Fruit fly (Drosophila melanogaster) whole organism: ENCODE results near the gene ppk22.

ENCODE experiments used
- CG8478 ChIP-seq: fragments of >200 bp; optimal IDR thresholded peaks from 2 replicates; lab custom pipeline; 2018; ENCODE audit warnings: inconsistent platforms
- Dll ChIP-seq: fragments of >200 bp; optimal IDR thresholded peaks from 2 replicates; lab custom pipeline; 2017
- EcR ChIP-seq, 2 experiments: fragments of >200 bp; optimal IDR thresholded peaks; 2 replicates each; lab custom pipeline; 2017; ENCODE audit warnings: missing biosample characterization in 2 of 2, missing genetic modification characterization in 2 of 2, missing genetic modification reagents in 2 of 2
- pan ChIP-seq: fragments of >200 bp; optimal IDR thresholded peaks from 2 replicates; lab custom pipeline; 2017
- psq ChIP-seq: fragments of >200 bp; optimal IDR thresholded peaks from 2 replicates; lab custom pipeline; 2017
- usp ChIP-seq: fragments of >200 bp; optimal IDR thresholded peaks from 2 replicates; lab custom pipeline; 2017; ENCODE audit warnings: missing biosample characterization, missing genetic modification characterization, mixed read lengths

The ppk22 gene

DNA sequence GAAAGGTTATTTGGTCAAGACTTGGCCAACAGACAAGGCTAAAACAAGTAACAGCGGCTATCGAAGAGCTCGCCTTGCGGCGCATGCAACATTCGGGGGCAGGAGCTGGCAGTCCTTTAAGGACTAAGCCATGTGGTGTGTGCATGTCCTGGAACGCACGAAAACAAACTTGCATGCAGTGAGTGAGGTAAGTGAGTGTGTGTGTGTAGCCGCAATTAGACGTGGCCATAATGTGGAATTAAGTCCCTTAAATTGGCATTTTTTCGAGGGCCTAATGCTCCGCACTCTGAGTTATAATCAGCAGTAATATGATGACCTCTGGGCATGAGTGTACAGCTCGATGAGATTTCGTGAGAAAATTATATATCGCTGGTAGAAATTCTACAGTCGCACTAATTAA lies 25.9 kb downstream of the ppk22 start, which contains the start of gene sosie:
TSS of gene sosie (plus strand) at position 301 of the 400 bp plus-strand sequence.
- TF ChIP-seq CG8478 (no peak), psq (no peak), usp (GFP tag; lab: Kevin White, UChicago) (no peak), pan (no peak), EcR (GFP tag; optimal IDR thresholded peaks at IDR 0.05; lab: Kevin White, UChicago) (no peak), Dll (lab: Kevin White, UChicago) (no peak)

DNA sequence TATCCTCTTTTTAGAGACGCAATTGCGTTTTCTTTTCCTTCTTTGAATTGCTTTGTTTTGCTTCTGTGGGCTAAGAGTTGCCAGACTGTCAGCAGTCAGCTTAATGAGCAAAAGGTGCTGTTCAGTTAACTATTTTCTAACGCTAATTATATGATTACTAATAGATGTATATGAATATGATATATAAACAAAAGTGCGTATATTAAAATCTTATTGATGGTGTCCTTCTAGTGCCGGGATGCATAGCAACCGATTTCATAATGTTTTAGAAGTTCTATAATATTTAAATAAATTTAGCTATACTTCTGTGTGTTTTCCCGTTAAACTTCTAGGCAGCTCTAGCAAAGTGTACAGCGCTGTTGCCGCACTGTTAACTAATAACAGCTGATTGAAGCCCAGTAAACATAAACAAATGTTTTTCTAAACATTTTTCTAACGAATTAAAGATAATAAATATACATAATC lies 29.7 kb downstream of the ppk22 start, which contains the start of the genes Kaz and CG43273:
TSS of gene Kaz (minus strand) at position 73 of the 465 bp plus-strand sequence.
TSS of gene CG43273 (plus strand) at position 415 of the 465 bp plus-strand sequence.
- TF ChIP-seq usp (GFP tag; lab: Kevin White, UChicago) (no peak), CG8478 (no peak), psq (no peak), pan (no peak), Dll (lab: Kevin White, UChicago) (no peak), EcR (GFP tag; optimal IDR thresholded peaks at IDR 0.05; lab: Kevin White, UChicago) (no peak)

DNA sequence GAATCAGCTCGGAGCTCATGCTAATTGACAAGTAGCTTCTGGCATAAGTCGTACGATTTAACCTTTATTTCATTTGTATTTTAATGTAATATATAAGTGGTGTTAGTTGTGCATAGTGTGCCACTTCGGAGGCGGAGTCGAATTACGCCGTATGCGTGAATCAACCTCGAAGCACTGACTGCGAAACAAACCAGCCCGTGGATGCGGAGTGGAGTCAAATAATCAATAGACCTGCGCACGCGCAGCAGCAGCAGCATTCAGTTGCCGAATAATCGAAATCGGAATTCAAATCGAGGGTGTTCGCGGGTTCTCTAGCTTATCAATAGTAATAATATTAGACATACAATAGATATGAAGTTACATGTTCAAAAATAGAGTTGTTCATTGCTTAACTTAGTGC lies 31.4 kb downstream of the ppk22 start, which contains the start of gene RabX4:
TSS of gene RabX4 (minus strand) at position 176 of the 400 bp plus-strand sequence.
- no peak for TF ChIP-seq CG8478
- TF ChIP-seq Dll (lab: Kevin White, UChicago): no peak

DNA sequence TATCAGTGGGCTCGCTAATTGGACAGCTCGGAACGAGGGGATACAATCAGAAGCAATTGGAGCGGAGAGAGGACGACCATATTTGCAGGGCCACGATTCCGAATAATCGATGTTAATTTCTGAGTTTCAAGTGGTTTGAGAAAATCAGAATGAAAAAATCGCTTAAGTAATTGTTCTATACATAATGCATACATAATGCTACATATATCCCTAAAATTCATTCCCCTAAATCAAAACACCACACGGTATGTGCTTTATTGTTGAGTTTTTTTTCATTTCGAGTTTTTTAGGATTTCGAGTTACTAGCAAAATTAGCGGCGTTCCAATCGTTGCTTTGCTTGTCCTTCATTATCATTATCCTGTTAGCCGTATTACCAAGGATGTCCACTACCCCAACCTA lies 34.1 kb downstream of the ppk22 start, which contains the start of gene niki:
TSS of gene niki (minus strand) at position 101 of the 400 bp plus-strand sequence.
- TF ChIP-seq pan: no peak
- TF ChIP-seq EcR (GFP tag; optimal IDR thresholded peaks at IDR 0.05; lab: Kevin White, UChicago): no peak
- no peak for TF ChIP-seq psq
- no peak for TF ChIP-seq Dll (lab: Kevin White, UChicago)
- TF ChIP-seq CG8478: no peak
- no peak for TF ChIP-seq usp (GFP tag; lab: Kevin White, UChicago)

DNA sequence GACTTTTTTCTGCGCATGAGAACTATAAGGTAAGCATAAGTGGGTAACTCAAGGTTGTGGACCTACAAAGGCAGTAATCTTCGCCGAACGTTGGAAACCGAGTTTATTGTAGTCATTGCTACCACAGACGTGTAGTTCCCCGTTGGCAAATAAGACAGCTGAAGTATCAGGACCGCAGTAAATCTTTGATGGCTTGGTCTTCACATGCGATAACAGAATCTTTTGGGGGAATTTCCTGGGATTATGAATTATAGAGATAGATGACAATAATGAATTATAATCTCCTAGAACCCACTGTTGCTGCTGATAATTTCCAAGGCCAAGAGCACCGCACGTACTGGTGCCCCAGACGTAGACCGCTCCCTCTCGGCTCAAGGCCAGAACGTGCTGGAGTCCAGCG lies 36.5 kb downstream of the ppk22 start:
- TF ChIP-seq psq: no peak
- TF ChIP-seq usp (GFP tag; lab: Kevin White, UChicago): no peak
- TF ChIP-seq Dll (lab: Kevin White, UChicago): no peak

DNA sequence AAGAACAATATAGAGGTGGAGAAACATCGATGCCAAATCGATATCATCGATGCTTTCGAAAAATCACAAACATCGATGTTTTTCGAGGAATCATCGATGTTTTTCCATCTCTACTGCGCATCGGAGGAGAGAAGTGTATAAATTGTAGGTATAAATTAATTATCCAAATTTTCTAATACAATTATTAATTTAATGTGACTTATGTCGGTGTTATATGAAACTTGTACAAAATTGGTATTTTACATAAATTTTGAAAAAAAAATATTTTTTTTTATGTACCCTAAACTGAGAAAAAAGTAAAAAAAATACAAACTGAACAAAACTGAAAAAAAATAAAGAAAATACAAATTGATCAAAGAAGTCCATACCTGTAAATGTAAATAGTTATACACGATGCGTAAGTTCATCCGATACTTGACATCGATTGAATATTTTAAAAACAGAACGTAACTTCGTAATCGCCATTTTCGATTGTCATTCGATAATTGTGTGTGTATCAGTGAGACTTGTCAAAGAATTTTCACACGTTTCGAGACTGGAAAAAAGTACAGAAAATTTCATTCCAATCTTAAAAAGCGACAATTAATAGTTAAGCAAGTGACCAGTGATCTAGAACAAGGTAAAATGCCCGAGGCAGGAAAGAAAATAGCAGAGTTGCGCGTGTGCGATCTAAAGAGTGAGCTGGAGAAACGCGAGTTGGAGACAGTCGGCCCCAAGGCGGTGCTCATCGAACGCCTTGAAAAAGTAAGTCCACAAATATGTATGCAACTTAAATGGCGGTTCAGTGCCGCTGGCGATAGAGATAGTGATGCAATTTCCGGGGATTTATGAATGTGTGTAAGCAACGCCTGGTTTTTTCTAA lies 42.4 kb downstream of the ppk22 start, which contains the start of the genes CG5808 and Saf-B:
TSS of gene CG5808 (minus strand) at position 15 of the 862 bp plus-strand sequence.
TSS of gene Saf-B (plus strand) at position 472 of the 862 bp plus-strand sequence.
- TF ChIP-seq psq (no peak), CG8478 (no peak), EcR (GFP tag; optimal IDR thresholded peaks at IDR 0.05; lab: Kevin White, UChicago) (no peak), usp (GFP tag; lab: Kevin White, UChicago) (no peak), pan (no peak), Dll (lab: Kevin White, UChicago) (no peak)

DNA sequence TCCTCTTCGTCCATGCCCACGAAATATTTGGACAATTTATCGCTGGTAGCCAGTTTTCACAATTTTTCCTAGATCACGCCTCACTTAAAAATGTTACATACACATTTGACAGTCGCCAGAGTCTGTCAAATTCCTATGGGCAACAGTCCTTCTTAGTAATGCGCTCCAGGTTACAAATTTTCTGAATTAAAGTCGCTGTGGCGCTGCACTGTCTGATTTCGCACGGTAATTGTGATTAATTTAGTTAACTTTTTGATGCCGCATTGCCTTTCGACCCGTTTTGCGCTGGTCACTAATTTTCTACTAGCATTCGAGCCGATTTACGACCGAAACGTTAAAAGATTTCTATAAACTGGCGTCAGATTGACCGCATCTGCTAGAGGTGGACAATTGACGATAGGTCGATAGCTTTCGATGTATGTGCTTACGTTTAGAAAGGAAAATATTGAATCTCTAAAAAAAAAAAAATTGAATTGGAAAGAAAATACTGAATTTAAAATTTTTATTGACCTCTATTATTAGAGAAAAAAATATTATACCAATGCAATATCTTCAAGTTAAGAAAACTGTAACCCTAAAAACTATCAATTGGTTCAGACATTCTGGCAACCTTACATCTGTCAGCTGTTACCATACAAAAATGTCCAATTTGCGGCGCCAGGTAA lies 45.8 kb downstream of the ppk22 start, which contains the start of the genes lili and CG34150:
TSS of gene lili (minus strand) at position 376 of the 665 bp plus-strand sequence.
TSS of gene CG34150 (plus strand) at position 626 of the 665 bp plus-strand sequence.
- TF ChIP-seq EcR (GFP tag; optimal IDR thresholded peaks at IDR 0.05; lab: Kevin White, UChicago): no peak
- no peak for TF ChIP-seq usp (GFP tag; lab: Kevin White, UChicago)
- TF ChIP-seq pan: no peak
- no peak for TF ChIP-seq CG8478

DNA sequence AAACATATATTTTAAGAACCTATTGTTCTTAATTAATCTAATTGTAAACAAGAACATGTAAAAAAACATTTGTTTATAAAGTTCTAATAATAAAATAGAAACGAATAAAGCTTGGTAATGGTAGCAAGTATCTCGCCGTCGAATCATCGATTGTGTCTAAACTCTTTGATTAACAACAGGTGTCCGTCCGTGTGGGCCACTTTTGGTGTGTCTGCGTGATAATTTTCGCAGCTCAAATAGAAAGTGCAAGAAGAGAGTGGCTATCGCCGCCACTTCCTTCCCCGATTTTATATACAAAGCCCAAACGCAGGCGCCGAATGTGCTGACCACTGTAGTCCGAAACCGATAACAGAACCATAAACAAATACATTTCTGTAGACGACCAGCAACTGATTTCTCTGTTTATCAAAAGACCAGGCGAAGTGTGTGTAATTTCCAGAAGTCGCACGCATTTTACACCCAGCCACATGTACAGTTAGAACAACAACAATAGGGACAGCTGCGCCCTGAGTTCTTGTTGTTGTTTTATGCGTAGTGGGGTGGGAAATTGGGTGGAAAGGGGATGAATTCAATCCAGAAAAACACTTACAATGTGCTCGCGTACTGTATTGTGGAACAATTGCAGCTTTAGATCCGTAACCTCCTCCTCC lies 46.5 kb downstream of the ppk22 start:
- no peak for TF ChIP-seq EcR (GFP tag; optimal IDR thresholded peaks at IDR 0.05; lab: Kevin White, UChicago)
- TF ChIP-seq usp (GFP tag; lab: Kevin White, UChicago): no peak
- TF ChIP-seq pan: no peak
- no peak for TF ChIP-seq Dll (lab: Kevin White, UChicago)
- TF ChIP-seq psq: no peak
- TF ChIP-seq CG8478: no peak

DNA sequence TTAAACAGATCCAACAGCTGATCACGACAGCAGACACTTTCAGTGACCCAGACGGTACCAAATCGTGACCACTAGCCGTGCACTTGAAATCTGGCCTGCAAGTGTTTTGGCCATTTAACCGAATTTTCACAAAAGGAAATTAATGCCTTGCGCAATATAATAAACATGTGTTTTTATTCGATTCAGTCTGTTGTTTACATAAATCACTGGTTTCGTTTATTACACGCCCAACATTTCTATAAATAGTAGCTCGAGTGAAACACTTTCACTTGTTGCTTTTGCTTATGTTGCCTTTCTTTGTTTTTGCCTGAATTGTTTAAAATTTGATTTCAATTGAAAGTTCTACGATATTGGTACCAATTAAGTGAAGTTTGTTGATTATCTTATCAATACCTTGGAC lies 47.2 kb downstream of the ppk22 start:
- TF ChIP-seq usp (GFP tag; lab: Kevin White, UChicago) (no peak), CG8478 (no peak), psq (no peak), pan (no peak), Dll (lab: Kevin White, UChicago) (no peak), EcR (GFP tag; optimal IDR thresholded peaks at IDR 0.05; lab: Kevin White, UChicago) (no peak)

DNA sequence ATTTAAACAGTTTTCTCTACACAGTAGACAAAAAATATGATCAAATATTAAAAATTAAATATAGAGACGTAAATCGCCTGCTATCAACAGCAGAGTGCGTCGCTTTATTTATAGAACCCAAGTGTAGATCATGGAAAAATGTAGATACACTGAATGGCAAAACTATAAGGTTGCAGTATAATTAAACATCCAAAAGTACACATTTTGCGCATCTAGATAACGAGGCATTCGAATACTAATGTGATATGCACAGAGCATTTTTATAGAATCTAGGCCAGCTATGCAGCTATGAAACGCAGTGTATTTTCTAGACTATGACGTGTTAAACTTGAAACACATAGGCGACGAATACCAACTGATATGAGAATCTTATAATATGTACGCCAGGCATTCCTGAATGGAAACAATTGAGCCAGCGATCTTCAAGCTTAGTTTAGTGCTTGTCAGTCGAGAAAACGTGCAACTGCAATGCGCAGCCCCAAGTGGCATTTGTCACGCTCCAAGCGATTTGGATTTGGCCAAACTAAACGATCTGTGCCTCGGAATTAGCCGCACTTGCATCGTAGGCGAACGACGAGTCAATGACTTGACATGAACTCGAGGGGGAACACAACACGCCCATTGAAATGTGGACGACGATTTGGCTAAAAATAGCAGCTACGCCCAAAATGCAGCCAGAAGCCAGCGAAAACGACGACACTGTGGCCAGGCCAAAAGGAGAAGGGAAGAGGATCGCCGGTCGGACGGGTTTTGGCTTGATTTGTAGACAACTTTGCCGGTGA lies 48.6 kb downstream of the ppk22 start:
- TF ChIP-seq EcR (GFP tag; optimal IDR thresholded peaks at IDR 0.05; lab: Kevin White, UChicago) (peak in 1 of 2 experiments; percentile 89), CG8478 (no peak)

DNA sequence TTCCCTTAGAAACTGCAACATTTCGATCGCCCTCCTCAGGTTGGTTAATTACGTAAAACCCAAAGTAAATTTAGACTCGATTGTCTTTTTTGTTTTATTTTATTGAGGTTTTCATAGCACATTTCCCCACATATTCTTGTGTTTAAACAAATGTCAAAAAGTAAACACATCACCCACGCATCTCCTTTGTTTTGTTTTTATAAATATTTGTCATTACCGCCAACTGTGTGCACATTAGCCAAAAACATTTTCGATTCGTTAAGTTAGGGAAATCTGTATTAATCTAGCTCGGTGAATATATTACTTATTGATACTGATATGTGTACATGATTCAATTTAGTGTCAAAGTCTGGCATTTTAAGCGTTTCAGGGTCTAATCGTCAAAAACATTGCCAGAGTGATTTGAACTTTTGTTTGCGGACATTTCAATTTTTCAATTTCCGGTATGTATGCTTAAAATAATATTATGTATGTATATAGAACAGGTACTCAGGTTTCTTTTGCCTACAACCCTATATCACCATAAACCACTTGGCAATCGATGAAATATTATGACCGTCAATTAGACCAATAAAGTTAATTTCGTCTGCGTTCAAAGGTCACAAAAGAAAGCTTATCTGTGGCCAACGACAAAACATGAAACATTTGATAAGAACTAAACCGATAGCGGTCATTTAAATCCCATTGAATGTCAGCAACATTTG lies 49.9 kb downstream of the ppk22 start:
- no peak for TF ChIP-seq psq
- no peak for TF ChIP-seq usp (GFP tag; lab: Kevin White, UChicago)
